Worm (Caenorhabditis elegans): ENCODE data around the gene F36G9.15.

F36G9.15 gene

DNA sequence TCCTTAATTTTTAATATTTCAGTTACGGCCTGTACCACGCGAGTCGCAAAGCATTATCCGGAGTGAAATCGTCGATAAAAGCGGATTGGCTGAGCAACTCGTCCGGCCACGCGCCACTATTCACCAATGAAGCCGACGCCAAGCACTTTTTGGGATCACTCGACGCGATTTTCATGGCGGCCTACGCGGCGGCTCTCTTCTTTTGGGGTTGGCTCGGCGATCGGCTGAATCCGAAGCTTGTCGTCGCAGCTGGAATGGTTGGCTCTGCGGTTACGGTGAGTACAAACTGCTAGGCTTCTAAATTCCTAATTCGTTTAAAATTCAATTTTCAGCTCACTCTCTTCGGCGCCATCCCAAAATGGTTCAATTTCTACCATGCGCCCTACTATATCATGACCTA lies 36.9 kb upstream of the F36G9.15 start:
- no peak for TF ChIP-seq C16A3.4 (tag; optimal IDR thresholded peaks at IDR 0.05)
- no peak for TF ChIP-seq efl-3 (GFP tag; optimal IDR thresholded peaks at IDR 0.05)
- no peak for TF ChIP-seq unc-130 (tag; optimal IDR thresholded peaks at IDR 0.05)
- no peak for TF ChIP-seq nhr-77 (tag; optimal IDR thresholded peaks at IDR 0.05)
- no peak for TF ChIP-seq Y116A8C.19 (tag; optimal IDR thresholded peaks at IDR 0.05; ENCODE audit: borderline replicate concordance)
- no peak for TF ChIP-seq aha-1 (tag; optimal IDR thresholded peaks at IDR 0.05)
- no peak for TF ChIP-seq lin-15B (tag; optimal IDR thresholded peaks at IDR 0.05)
- no peak for TF ChIP-seq mep-1 (tag; optimal IDR thresholded peaks at IDR 0.05)
- TF ChIP-seq hlh-17 (GFP tag; optimal IDR thresholded peaks at IDR 0.05; ENCODE audit: borderline replicate concordance), result no peak
- TF ChIP-seq grh-1 (GFP tag; IDR thresholded peaks at IDR 0.05), result no peak
- no peak for TF ChIP-seq ceh-8 (GFP tag; optimal IDR thresholded peaks at IDR 0.05)
- TF ChIP-seq ztf-4 (tag; optimal IDR thresholded peaks at IDR 0.05), result no peak
- TF ChIP-seq unc-86 (tag; optimal IDR thresholded peaks at IDR 0.05), result no peak
- TF ChIP-seq sup-37 (GFP tag; optimal IDR thresholded peaks at IDR 0.05), result no peak
- TF ChIP-seq fkh-10 (GFP tag; optimal IDR thresholded peaks at IDR 0.05), result no peak

DNA sequence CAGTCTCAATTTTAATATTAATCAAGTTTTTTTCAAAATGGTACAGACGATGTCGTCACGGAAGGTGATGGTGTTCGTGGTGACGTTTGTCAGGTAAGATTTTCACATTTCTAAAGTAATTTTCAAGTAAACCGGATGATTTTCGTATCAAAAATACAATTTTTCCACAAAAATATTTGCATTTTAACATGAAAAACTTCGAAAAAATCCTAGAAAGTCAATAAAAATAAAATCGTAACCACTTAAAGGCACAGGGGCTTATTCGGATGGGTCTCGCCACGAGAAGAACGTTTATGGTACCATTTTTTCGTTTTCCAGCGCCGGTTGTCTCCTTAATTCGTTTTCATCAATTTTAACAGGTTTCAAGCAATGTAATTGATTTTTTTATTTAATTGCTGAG lies 36.3 kb upstream of the F36G9.15 start, which contains the start of gene T10C6.6:
TSS of gene T10C6.6 (plus strand) at position 27 of the 400 bp plus-strand sequence.
- TF ChIP-seq efl-3 (GFP tag; optimal IDR thresholded peaks at IDR 0.05) (no peak), pag-3 (tag; optimal IDR thresholded peaks at IDR 0.05; ENCODE audit: borderline replicate concordance, insufficient read depth) (no peak), aha-1 (tag; optimal IDR thresholded peaks at IDR 0.05) (no peak), blmp-1 (tag; optimal IDR thresholded peaks at IDR 0.05) (no peak), nhr-19 (GFP tag; conservative IDR thresholded peaks at IDR 0.05) (no peak), C04F5.9 (tag; optimal IDR thresholded peaks at IDR 0.05) (no peak), efl-1 (optimal IDR thresholded peaks at IDR 0.05) (no peak), efl-1 (GFP tag; optimal IDR thresholded peaks at IDR 0.05 in 1 of 2) (peak in 1 of 2 experiments; percentile 82), lin-35 (GFP tag; optimal IDR thresholded peaks at IDR 0.05) (no peak), rnt-1 (tag; optimal IDR thresholded peaks at IDR 0.05) (no peak), snu-23 (GFP tag; optimal IDR thresholded peaks at IDR 0.05) (no peak), ceh-88 (GFP tag; IDR thresholded peaks at IDR 0.05) (no peak), elt-2 (tag; optimal IDR thresholded peaks at IDR 0.05) (peak; percentile 27)

DNA sequence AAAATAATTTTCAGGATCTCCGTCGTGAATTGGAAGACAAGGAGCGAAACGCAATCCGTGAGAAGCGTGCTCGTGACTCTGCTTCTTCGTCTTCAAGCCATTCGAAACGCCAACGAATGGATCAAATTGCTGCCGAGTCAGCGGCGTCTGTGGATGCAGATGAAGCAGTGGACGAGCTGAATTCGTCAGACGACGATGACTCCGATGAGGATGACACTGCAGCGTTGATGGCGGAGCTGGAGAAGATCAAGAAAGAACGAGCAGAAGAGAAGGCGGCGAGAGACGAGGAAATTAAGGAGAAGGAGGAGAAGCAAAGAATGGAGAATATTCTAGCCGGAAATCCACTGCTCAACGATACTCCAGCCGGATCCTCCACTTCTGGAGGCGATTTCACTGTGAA lies 35.6 kb upstream of the F36G9.15 start:
- TF ChIP-seq ceh-8 (GFP tag; optimal IDR thresholded peaks at IDR 0.05) (peak; percentile 5), snu-23 (GFP tag; optimal IDR thresholded peaks at IDR 0.05) (no peak), F16B12.6 (tag; optimal IDR thresholded peaks at IDR 0.05) (no peak)

DNA sequence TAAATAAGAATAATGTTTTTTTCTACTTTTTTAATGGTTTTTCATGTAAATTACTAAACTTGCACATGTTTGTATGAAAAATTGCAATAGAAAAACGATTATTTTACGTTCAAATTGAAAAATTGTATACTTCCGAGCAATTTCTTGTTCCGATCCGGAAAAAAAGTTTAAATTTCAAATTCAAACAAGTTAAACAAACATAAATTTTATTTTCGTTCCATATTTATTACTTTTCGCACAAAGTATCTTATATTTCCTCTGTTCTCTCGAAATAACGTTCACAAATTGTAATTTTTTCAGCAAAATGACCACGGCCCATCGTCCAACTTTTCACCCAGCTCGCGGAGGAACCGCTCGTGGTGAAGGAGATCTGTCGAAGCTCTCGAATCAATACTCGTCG lies 35.1 kb upstream of the F36G9.15 start, which contains the start of gene cwc-15:
TSS of gene cwc-15 (plus strand) at position 301 of the 400 bp plus-strand sequence.
- TF ChIP-seq F16B12.6 (tag; optimal IDR thresholded peaks at IDR 0.05) (no peak), ceh-90 (tag; optimal IDR thresholded peaks at IDR 0.05) (no peak), mep-1 (tag; optimal IDR thresholded peaks at IDR 0.05) (no peak), efl-1 (optimal IDR thresholded peaks at IDR 0.05) (no peak), efl-1 (GFP tag; optimal IDR thresholded peaks at IDR 0.05 in 1 of 2) (no peak), nhr-85 (tag) (no peak), unc-130 (tag; optimal IDR thresholded peaks at IDR 0.05) (no peak), snpc-4 (tag; optimal IDR thresholded peaks at IDR 0.05) (no peak), isw-1 (GFP tag; IDR thresholded peaks at IDR 0.05) (no peak)

DNA sequence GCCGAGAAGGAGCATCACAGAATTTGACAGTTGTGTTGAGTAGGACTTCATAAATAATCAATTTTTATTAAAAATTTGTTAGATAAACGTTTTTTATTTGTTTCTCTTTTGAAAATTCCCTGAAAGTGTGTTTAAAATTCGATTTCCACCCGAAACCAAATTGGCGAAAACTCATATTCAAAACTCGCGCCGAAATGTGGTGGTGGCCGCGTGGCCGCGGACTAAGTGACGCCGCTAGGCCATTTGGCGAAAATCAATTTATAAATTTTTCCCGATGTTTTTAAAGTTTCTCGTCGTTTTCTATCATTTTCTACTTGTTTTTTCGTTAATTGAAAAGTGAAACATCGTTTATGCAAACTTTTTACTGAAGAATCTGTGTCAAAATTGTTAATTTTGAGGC lies 34.6 kb upstream of the F36G9.15 start:
- no peak for TF ChIP-seq mef-2 (tag; optimal IDR thresholded peaks at IDR 0.05)
- TF ChIP-seq swsn-7 (tag; optimal IDR thresholded peaks at IDR 0.05), result peak; percentile 52
- TF ChIP-seq dpl-1 (GFP tag; optimal IDR thresholded peaks at IDR 0.05), result peak; percentile 82 to 91 (median 88)
- TF ChIP-seq nhr-90 (tag; optimal IDR thresholded peaks at IDR 0.05; ENCODE audit: poor library complexity), result peak; percentile 75
- TF ChIP-seq egl-27 (tag; optimal IDR thresholded peaks at IDR 0.05), result no peak
- peak; percentile 76 for TF ChIP-seq nhr-85 (tag)
- peak; percentile 87 for TF ChIP-seq ceh-90 (tag; optimal IDR thresholded peaks at IDR 0.05)
- no peak for TF ChIP-seq mdl-1 (tag; optimal IDR thresholded peaks at IDR 0.05)
- TF ChIP-seq vab-15 (tag; optimal IDR thresholded peaks at IDR 0.05), result no peak
- peak; percentile 1 for TF ChIP-seq C16A3.4 (tag; optimal IDR thresholded peaks at IDR 0.05)
- peak; percentile 16 for TF ChIP-seq elt-2 (tag; optimal IDR thresholded peaks at IDR 0.05)
- no peak for TF ChIP-seq ceh-8 (GFP tag; optimal IDR thresholded peaks at IDR 0.05)
- TF ChIP-seq lir-3 (tag; optimal IDR thresholded peaks at IDR 0.05; ENCODE audit: poor library complexity), result peak; percentile 84
- peak; percentile 72 for TF ChIP-seq irx-1 (tag; optimal IDR thresholded peaks at IDR 0.05)
- peak; percentile 30 for TF ChIP-seq Y116A8C.19 (tag; optimal IDR thresholded peaks at IDR 0.05; ENCODE audit: borderline replicate concordance)
- peak; percentile 52 for TF ChIP-seq dsc-1 (tag; optimal IDR thresholded peaks at IDR 0.05)
- no peak for TF ChIP-seq lin-14 (GFP tag; optimal IDR thresholded peaks at IDR 0.05)
- TF ChIP-seq unc-98 (GFP tag; IDR thresholded peaks at IDR 0.05), result peak; percentile 66
- no peak for TF ChIP-seq tbx-2 (tag; optimal IDR thresholded peaks at IDR 0.05)
- no peak for TF ChIP-seq unc-30 (tag; optimal IDR thresholded peaks at IDR 0.05)
